Worm (Caenorhabditis elegans) whole organism, L2 larva: Measurements from ENCODE around the gene K02A6.4.

Experiments used
- Y55F3AM.14 ChIP-seq: fragments of 200-800 bp; sonication (Bioruptor generic); optimal IDR thresholded peaks from 2 replicates; lab custom pipeline; 2018; ENCODE audit warnings: mild to moderate bottlenecking, missing genetic modification characterization, missing compliant biosample characterization
- alr-1 ChIP-seq: fragments of 150-350 bp; optimal IDR thresholded peaks from 2 replicates; lab custom pipeline; 2014; ENCODE audit warnings: missing biosample characterization, missing genetic modification characterization
- dmd-4 ChIP-seq: sonication (generic microtip); optimal IDR thresholded peaks from 2 replicates; lab custom pipeline; 2017; ENCODE audit warnings: missing biosample characterization, missing genetic modification characterization
- lin-13 ChIP-seq: fragments of 150-350 bp; optimal IDR thresholded peaks from 2 replicates; lab custom pipeline; 2014; ENCODE audit warnings: missing biosample characterization, missing genetic modification reagents, missing genetic modification characterization
- lsy-2 ChIP-seq, 2 experiments: fragments of 150-350 bp in 1 of 2; sonication (generic microtip) in 1 of 2; optimal IDR thresholded peaks; 2 replicates each; lab custom pipeline; 2014 to 2017; ENCODE audit warnings: missing biosample characterization in 2 of 2, missing genetic modification characterization in 2 of 2
- nhr-10 ChIP-seq: sonication (generic microtip); optimal IDR thresholded peaks from 2 replicates; lab custom pipeline; 2017; ENCODE audit warnings: missing biosample characterization, missing genetic modification characterization
- nhr-11 ChIP-seq: fragments of 150-350 bp; optimal IDR thresholded peaks from 2 replicates; lab custom pipeline; 2014; ENCODE audit warnings: missing biosample characterization, missing genetic modification characterization
- nhr-237 ChIP-seq: fragments of 150-350 bp; optimal IDR thresholded peaks from 2 replicates; lab custom pipeline; 2014; ENCODE audit warnings: missing biosample characterization, missing genetic modification characterization
- peb-1 ChIP-seq: fragments of 150-350 bp; optimal IDR thresholded peaks from 2 replicates; lab custom pipeline; 2014; ENCODE audit warnings: missing biosample characterization, missing genetic modification characterization
- snpc-4 ChIP-seq: fragments of 150-350 bp; optimal IDR thresholded peaks from 2 replicates; lab custom pipeline; 2014; ENCODE audit warnings: missing biosample characterization, missing genetic modification characterization
- unc-62 ChIP-seq: fragments of 150-350 bp; optimal IDR thresholded peaks from 2 replicates; lab custom pipeline; 2014; ENCODE audit warnings: missing biosample characterization, missing genetic modification reagents, missing genetic modification characterization

DNA sequence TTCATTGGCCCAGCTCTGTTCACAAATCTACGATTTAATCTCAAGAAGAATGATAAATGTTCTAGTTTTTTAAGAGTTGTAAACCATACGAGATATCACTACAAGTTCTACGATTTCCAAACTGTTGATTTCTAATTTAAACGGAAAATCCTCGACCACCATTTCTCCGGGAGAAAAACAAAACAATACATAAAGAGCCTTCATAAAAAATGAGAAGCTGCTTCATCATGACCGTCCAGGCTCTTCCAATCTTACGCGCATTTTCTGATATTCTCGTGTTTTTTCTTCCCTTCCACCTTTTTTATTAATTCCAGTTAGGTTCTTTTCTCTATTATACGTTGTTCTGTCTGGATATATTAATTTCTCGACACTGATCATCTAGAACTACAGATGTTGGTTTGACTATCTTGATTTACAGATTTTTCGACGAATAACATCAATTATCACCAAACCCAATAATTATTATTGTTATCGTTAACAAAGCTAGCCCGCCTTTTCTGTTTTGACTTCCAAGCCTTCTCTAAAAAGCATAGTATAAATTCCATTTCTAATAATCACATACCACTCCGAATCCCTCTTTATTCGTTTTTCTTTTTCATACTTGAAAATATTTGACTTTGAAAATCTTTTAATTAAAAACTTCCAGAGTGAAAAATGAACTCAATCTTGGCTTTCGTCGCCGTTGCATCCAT lies 4.0 kb downstream of the K02A6.4 start, which contains the start of gene C47D2.1:
- no peak for TF ChIP-seq lin-13
- no peak for TF ChIP-seq Y55F3AM.14
- TF ChIP-seq nhr-10 (tag; lab: Kevin White, UChicago) = no peak
- no peak for TF ChIP-seq nhr-237
- TF ChIP-seq unc-62 (GFP tag; lab: Kevin White, UChicago) = no peak
- no peak for TF ChIP-seq snpc-4 (tag; lab: Kevin White, UChicago)
- TF ChIP-seq alr-1 (tag; lab: Kevin White, UChicago) = no peak
- TF ChIP-seq nhr-11 = no peak
- TF ChIP-seq peb-1 (tag; lab: Kevin White, UChicago) = no peak
- TF ChIP-seq lsy-2 (tag; optimal IDR thresholded peaks at IDR 0.05; lab: Kevin White, UChicago) = no peak
- no peak for TF ChIP-seq dmd-4
